Worm (Caenorhabditis elegans): ENCODE results near the gene grl-12.

grl-12 gene

ce11 chrV:8609776-8610529, 26.9 kb downstream of the grl-12 start (continued):
- TF ChIP-seq dmd-4 (tag; optimal IDR thresholded peaks at IDR 0.05), result no peak
- TF ChIP-seq crh-2 (tag; optimal IDR thresholded peaks at IDR 0.05), result no peak
- TF ChIP-seq nhr-6 (tag; optimal IDR thresholded peaks at IDR 0.05), result no peak
- no peak for TF ChIP-seq R02D3.7 (tag; optimal IDR thresholded peaks at IDR 0.05)
- TF ChIP-seq aly-2 (tag; optimal IDR thresholded peaks at IDR 0.05), result no peak
- TF ChIP-seq elt-1 (tag; optimal IDR thresholded peaks at IDR 0.05), result no peak
- no peak for TF ChIP-seq ama-1 (optimal IDR thresholded peaks at IDR 0.05)
- TF ChIP-seq nhr-237 (tag; optimal IDR thresholded peaks at IDR 0.05), result no peak
- TF ChIP-seq Y55F3AM.14 (GFP tag; optimal IDR thresholded peaks at IDR 0.05), result no peak
- TF ChIP-seq zag-1 (tag; optimal IDR thresholded peaks at IDR 0.05), result no peak
- no peak for TF ChIP-seq alr-1 (tag; optimal IDR thresholded peaks at IDR 0.05)
- TF ChIP-seq elt-3 (tag; optimal IDR thresholded peaks at IDR 0.05), result no peak
- no peak for TF ChIP-seq ztf-4 (tag; optimal IDR thresholded peaks at IDR 0.05)
- TF ChIP-seq gmeb-1 (tag; optimal IDR thresholded peaks at IDR 0.05), result no peak

DNA sequence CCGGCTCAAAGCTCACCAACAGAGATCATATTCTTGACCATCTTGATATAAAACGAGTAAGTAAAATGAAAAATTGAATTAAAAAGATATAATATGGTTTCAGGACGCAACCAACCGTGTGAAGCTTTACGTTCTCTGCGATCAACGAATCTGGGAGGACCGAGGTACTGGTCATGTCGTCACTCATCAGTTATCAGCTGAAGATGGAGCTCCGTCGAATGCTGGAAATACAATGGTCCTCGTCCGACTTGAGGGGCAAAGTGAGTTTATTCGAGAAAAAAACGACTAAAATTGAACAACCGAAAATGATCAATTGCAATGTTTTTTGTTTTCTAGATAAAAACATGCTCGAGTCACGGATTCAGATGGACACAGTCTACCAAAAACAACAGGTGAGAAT, 28.3 kb downstream of the grl-12 start:
- TF ChIP-seq lin-39 (tag; optimal IDR thresholded peaks at IDR 0.05) (no peak), ztf-11 (tag; optimal IDR thresholded peaks at IDR 0.05) (no peak), blmp-1 (tag; optimal IDR thresholded peaks at IDR 0.05; ENCODE audit: insufficient read depth) (no peak), nhr-237 (tag; optimal IDR thresholded peaks at IDR 0.05) (no peak), crh-2 (tag; optimal IDR thresholded peaks at IDR 0.05) (no peak), C34F6.9 (tag; optimal IDR thresholded peaks at IDR 0.05) (no peak)

DNA sequence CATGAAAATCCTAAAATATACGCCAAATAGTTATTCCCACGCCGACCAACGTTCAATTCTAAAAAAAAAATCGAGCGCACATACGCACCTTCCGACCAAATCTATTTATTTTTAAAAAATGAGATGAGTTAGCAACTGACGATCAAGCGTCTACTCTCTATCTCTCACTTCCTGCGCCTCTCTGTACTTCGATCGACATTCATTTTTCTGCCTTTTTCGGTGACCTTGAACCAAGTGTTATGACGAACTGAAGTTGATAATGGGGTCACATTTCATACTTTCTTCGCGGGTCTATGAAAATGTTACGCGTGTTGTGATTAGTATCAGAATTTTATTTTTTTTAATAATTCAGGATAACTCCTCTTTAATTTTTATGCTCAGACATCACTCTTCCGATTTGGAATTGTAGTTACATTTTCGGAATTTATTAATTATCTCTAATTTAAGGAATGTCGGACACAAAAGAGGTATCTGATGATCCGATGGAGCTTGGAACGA, 29.4 kb downstream of the grl-12 start, which contains the start of gene smk-1:
Gene smk-1, plus strand, starts transcription at position 448 of the 498 bp plus-strand sequence.
- TF ChIP-seq nhr-21 (tag; optimal IDR thresholded peaks at IDR 0.05) (peak; percentile 49), sma-9 (GFP tag; optimal IDR thresholded peaks at IDR 0.05) (peak; percentile 67), sma-9 (tag; optimal IDR thresholded peaks at IDR 0.05) (no peak), dmd-4 (tag; optimal IDR thresholded peaks at IDR 0.05) (no peak), nhr-11 (tag; optimal IDR thresholded peaks at IDR 0.05) (no peak), sem-4 (tag; optimal IDR thresholded peaks at IDR 0.05) (peak; percentile 17), C34F6.9 (tag; optimal IDR thresholded peaks at IDR 0.05) (peak; percentile 22), nhr-25 (tag; optimal IDR thresholded peaks at IDR 0.05) (peak; percentile 82), crh-2 (tag; optimal IDR thresholded peaks at IDR 0.05) (peak; percentile 27), fos-1 (tag; optimal IDR thresholded peaks at IDR 0.05) (peak; percentile 50), blmp-1 (tag; optimal IDR thresholded peaks at IDR 0.05; ENCODE audit: insufficient read depth) (peak; percentile 22), ztf-4 (tag; optimal IDR thresholded peaks at IDR 0.05) (peak; percentile 41), sma-3 (GFP tag; optimal IDR thresholded peaks at IDR 0.05) (peak; percentile 39), nhr-129 (tag; optimal IDR thresholded peaks at IDR 0.05) (no peak), mdl-1 (tag; optimal IDR thresholded peaks at IDR 0.05) (no peak), peb-1 (tag; optimal IDR thresholded peaks at IDR 0.05) (no peak), gmeb-1 (tag; optimal IDR thresholded peaks at IDR 0.05) (peak; percentile 26), aly-2 (tag; optimal IDR thresholded peaks at IDR 0.05) (no peak), lin-13 (GFP tag; optimal IDR thresholded peaks at IDR 0.05) (no peak), elt-1 (tag; optimal IDR thresholded peaks at IDR 0.05) (no peak), elt-3 (tag; optimal IDR thresholded peaks at IDR 0.05) (no peak), snpc-4 (tag; optimal IDR thresholded peaks at IDR 0.05) (no peak), nhr-237 (tag; optimal IDR thresholded peaks at IDR 0.05) (no peak)

ce11 chrV:8606099-8606696, 30.6 kb downstream of the grl-12 start, which contains the start of gene vps-60:
Gene vps-60, minus strand, starts transcription at chrV:8606128.
- TF ChIP-seq lin-13 (GFP tag; optimal IDR thresholded peaks at IDR 0.05), result peak; percentile 94
- peak; percentile 91 for TF ChIP-seq lin-11 (tag; optimal IDR thresholded peaks at IDR 0.05)
- peak; percentile 94 for TF ChIP-seq sma-3 (GFP tag; optimal IDR thresholded peaks at IDR 0.05)
- TF ChIP-seq ztf-11 (tag; optimal IDR thresholded peaks at IDR 0.05), result no peak
- peak; percentile 84 for TF ChIP-seq nhr-25 (tag; optimal IDR thresholded peaks at IDR 0.05)
- TF ChIP-seq mab-5 (tag; optimal IDR thresholded peaks at IDR 0.05), result peak; percentile 85
- no peak for TF ChIP-seq elt-1 (tag; optimal IDR thresholded peaks at IDR 0.05)
- no peak for TF ChIP-seq peb-1 (tag; optimal IDR thresholded peaks at IDR 0.05)
- no peak for TF ChIP-seq nhr-237 (tag; optimal IDR thresholded peaks at IDR 0.05)
- no peak for TF ChIP-seq ztf-1 (GFP tag; conservative IDR thresholded peaks at IDR 0.05)
- peak; percentile 92 for TF ChIP-seq nhr-129 (tag; optimal IDR thresholded peaks at IDR 0.05)
- peak; percentile 20 for TF ChIP-seq nhr-10 (tag; optimal IDR thresholded peaks at IDR 0.05)
- peak; percentile 64 for TF ChIP-seq ama-1 (optimal IDR thresholded peaks at IDR 0.05)
- peak; percentile 84 for TF ChIP-seq zag-1 (tag; optimal IDR thresholded peaks at IDR 0.05)
- peak; percentile 94 for TF ChIP-seq sma-9 (GFP tag; optimal IDR thresholded peaks at IDR 0.05)
- TF ChIP-seq sma-9 (tag; optimal IDR thresholded peaks at IDR 0.05), result no peak
- peak; percentile 30 for TF ChIP-seq ceh-16 (tag; optimal IDR thresholded peaks at IDR 0.05)
- no peak for TF ChIP-seq nhr-23 (tag; optimal IDR thresholded peaks at IDR 0.05)
- no peak for TF ChIP-seq nhr-11 (tag; optimal IDR thresholded peaks at IDR 0.05)
- TF ChIP-seq ZK546.5 (tag; optimal IDR thresholded peaks at IDR 0.05), result peak; percentile 27
- peak; percentile 91 for TF ChIP-seq blmp-1 (tag; optimal IDR thresholded peaks at IDR 0.05; ENCODE audit: insufficient read depth)
- TF ChIP-seq egl-27 (tag; optimal IDR thresholded peaks at IDR 0.05), result peak; percentile 71
- no peak for TF ChIP-seq mbf-1 (tag; optimal IDR thresholded peaks at IDR 0.05)
- TF ChIP-seq F13H6.1 (tag; optimal IDR thresholded peaks at IDR 0.05), result peak; percentile 90
- TF ChIP-seq nhr-6 (tag; optimal IDR thresholded peaks at IDR 0.05), result peak; percentile 76
- TF ChIP-seq sem-4 (tag; optimal IDR thresholded peaks at IDR 0.05), result peak; percentile 90
- TF ChIP-seq lin-39 (tag; optimal IDR thresholded peaks at IDR 0.05), result no peak
- TF ChIP-seq nhr-21 (tag; optimal IDR thresholded peaks at IDR 0.05), result peak; percentile 87
- peak; percentile 51 for TF ChIP-seq unc-62 (GFP tag; optimal IDR thresholded peaks at IDR 0.05)
- peak; percentile 75 for TF ChIP-seq Y55F3AM.14 (GFP tag; optimal IDR thresholded peaks at IDR 0.05)
- TF ChIP-seq mdl-1 (tag; optimal IDR thresholded peaks at IDR 0.05), result peak; percentile 29 to 72

All from whole organism, L2 larva.